Worm (Caenorhabditis elegans) whole organism, L4/young adult: ENCODE measurements around the gene K01A2.6.
"Not testable (repeated sequence)": the region's sequence is repeated elsewhere in the genome, so short reads cannot be mapped to it uniquely, and the experiment has no call there.

Experiments
- W03F9.2 ChIP-seq: fragments of 150-350 bp; optimal IDR thresholded peaks from 2 replicates; lab custom pipeline; 2014; ENCODE audit warnings: missing biosample characterization, missing genetic modification characterization
- dao-5 ChIP-seq: sonication (generic microtip); optimal IDR thresholded peaks from 2 replicates; lab custom pipeline; 2016; ENCODE audit warnings: missing genotype, missing genetic modification characterization, moderate library complexity, missing compliant biosample characterization
- him-1 ChIP-seq: sonication (generic microtip); optimal IDR thresholded peaks from 2 replicates; lab custom pipeline; 2016; ENCODE audit warnings: missing genotype, missing genetic modification reagents, missing genetic modification characterization, missing compliant biosample characterization

- TF ChIP-seq W03F9.2 (tag; lab: Kevin White, UChicago); him-1 (tag; lab: Kevin White, UChicago); dao-5: not testable (repeated sequence)
Measured at ce11 chrII:312110-312509, 12.3 kb downstream of the K01A2.6 start, which contains the start of gene mps-2.
